Worm (Caenorhabditis elegans): ENCODE data around the gene F18G5.6.

The F18G5.6 gene

DNA sequence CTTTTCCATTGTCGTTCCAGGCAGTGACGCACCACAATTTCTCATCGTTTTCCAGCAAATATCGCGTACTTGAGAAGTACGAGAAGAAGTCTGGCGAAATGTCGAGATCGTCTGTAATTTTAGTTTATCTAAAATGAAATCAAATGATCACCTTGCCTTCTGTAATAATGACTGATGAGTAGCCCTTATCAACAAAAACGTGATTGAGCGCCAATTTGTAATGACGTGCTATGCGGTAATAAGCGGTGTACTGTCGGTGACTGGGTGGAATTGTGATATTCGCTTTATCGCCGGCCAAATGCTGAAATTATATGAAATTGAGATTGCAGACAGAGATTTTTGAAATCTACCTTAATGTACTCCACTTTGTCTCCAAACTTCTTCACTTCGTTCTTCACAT lies 31.3 kb upstream of the F18G5.6 start:
- no peak for TF ChIP-seq aly-1 (tag; optimal IDR thresholded peaks at IDR 0.05)
- no peak for TF ChIP-seq F13C5.2 (tag; optimal IDR thresholded peaks at IDR 0.05)
- no peak for TF ChIP-seq ceh-36 (tag; optimal IDR thresholded peaks at IDR 0.05)
- TF ChIP-seq tra-4 (tag; optimal IDR thresholded peaks at IDR 0.05): no peak
- TF ChIP-seq ama-1 (optimal IDR thresholded peaks at IDR 0.05): no peak
- TF ChIP-seq hmg-4 (GFP tag; optimal IDR thresholded peaks at IDR 0.05): no peak
- TF ChIP-seq hnd-1 (tag; optimal IDR thresholded peaks at IDR 0.05): no peak
- no peak for TF ChIP-seq flt-1 (GFP tag; IDR thresholded peaks at IDR 0.05)
- no peak for TF ChIP-seq ets-7 (tag; optimal IDR thresholded peaks at IDR 0.05)
- TF ChIP-seq tbx-11 (GFP tag; IDR thresholded peaks at IDR 0.05): no peak

DNA sequence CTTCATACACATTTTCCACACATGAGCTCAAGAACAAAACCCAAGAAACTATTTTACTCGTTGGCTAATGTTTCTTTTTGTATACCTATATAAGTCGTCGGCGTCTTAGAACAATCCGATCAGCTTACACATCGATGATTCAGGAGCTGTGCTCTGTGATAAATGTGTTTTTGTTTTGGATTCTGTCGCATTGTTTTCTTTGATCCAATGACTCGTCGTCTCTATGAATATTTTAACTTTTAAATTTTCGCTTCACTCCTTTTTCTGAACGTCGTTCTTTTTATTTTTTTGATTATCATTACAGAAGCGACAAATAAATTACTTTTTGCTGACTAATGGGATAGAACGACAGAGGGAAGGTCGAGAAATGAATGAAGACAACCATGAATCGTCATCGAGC lies 27.2 kb upstream of the F18G5.6 start, which contains the start of gene B0416.3:
Gene B0416.3, plus strand, starts transcription at position 301 of the 400 bp plus-strand sequence.
- TF ChIP-seq tbx-37 (GFP tag; conservative IDR thresholded peaks at IDR 0.05) (no peak), ceh-36 (tag; optimal IDR thresholded peaks at IDR 0.05) (no peak), F13C5.2 (tag; optimal IDR thresholded peaks at IDR 0.05) (no peak), tbx-11 (GFP tag; IDR thresholded peaks at IDR 0.05) (no peak), scrt-1 (GFP tag; IDR thresholded peaks at IDR 0.05) (no peak), hmbx-1 (tag; optimal IDR thresholded peaks at IDR 0.05) (no peak), sea-1 (GFP tag; conservative IDR thresholded peaks at IDR 0.05) (no peak), aly-1 (tag; optimal IDR thresholded peaks at IDR 0.05) (no peak), tra-4 (tag; optimal IDR thresholded peaks at IDR 0.05) (no peak), pes-1 (GFP tag; IDR thresholded peaks at IDR 0.05) (no peak), hnd-1 (tag; optimal IDR thresholded peaks at IDR 0.05) (no peak), ets-7 (tag; optimal IDR thresholded peaks at IDR 0.05) (no peak), hmg-4 (GFP tag; optimal IDR thresholded peaks at IDR 0.05) (no peak), flt-1 (GFP tag; IDR thresholded peaks at IDR 0.05) (no peak), ceh-13 (GFP tag; optimal IDR thresholded peaks at IDR 0.05) (no peak), ama-1 (optimal IDR thresholded peaks at IDR 0.05) (no peak), B0310.2 (tag; optimal IDR thresholded peaks at IDR 0.05) (no peak)

DNA sequence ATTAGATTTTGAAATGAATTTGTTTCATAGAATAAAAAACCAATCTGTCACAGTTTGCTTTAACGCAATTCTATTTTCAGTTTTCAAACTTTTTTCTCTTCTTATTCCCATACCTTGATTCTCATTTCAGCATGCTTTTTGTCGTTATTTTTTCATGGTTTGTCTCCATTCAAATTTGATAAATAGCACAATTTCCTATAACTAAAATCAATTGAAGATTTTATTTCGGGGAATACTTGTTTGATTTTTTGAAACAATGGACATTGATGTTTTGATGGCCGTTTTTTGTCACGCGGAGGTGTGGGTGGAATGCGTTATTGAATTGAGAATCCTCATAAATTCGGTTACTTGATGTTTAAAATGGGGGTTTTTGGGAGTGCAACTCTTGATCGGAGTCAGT lies 18.9 kb upstream of the F18G5.6 start, which contains the start of gene B0416.11:
Gene B0416.11, minus strand, starts transcription at position 101 of the 400 bp plus-strand sequence.
- TF ChIP-seq pes-1 (GFP tag; IDR thresholded peaks at IDR 0.05): no peak
- TF ChIP-seq ets-7 (tag; optimal IDR thresholded peaks at IDR 0.05): no peak

DNA sequence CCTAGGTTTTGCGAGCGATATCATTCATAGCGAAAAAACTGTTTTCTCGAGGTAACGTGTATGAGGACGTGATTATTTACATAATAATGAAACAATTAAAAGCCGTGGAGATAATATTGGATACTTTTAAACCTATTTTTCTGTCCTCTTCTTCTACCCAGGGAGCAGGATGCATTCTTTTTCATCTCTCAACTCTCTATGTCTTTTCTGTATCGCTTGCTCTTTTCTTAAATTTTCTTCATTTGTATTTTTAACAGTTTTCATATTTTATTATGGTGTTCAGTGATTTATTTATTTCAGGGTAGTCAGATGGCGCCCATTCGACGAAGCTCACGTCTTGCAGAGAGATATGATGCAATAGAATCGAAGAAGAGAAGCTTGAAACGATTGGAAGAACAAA lies 14.5 kb upstream of the F18G5.6 start, which contains the start of gene B0416.4:
Gene B0416.4, plus strand, starts transcription at position 301 of the 400 bp plus-strand sequence.
- TF ChIP-seq hmg-4 (GFP tag; optimal IDR thresholded peaks at IDR 0.05) (no peak), tbx-11 (GFP tag; IDR thresholded peaks at IDR 0.05) (no peak)

ce11 chrX:9274574-9274973 lies 10.4 kb upstream of the F18G5.6 start, which contains the start of gene B0416.10:
B0416.10 (minus strand) TSS chrX:9274674.
- TF ChIP-seq hmbx-1 (tag; optimal IDR thresholded peaks at IDR 0.05) (no peak), hmg-4 (GFP tag; optimal IDR thresholded peaks at IDR 0.05) (no peak), ceh-13 (GFP tag; optimal IDR thresholded peaks at IDR 0.05) (no peak), flt-1 (GFP tag; IDR thresholded peaks at IDR 0.05) (no peak), aly-1 (tag; optimal IDR thresholded peaks at IDR 0.05) (no peak), ets-7 (tag; optimal IDR thresholded peaks at IDR 0.05) (no peak), hnd-1 (tag; optimal IDR thresholded peaks at IDR 0.05) (no peak), ama-1 (optimal IDR thresholded peaks at IDR 0.05) (no peak)

ce11 chrX:9271886-9272285 lies 7.8 kb upstream of the F18G5.6 start:
- TF ChIP-seq hnd-1 (tag; optimal IDR thresholded peaks at IDR 0.05): no peak
- no peak for TF ChIP-seq ceh-13 (GFP tag; optimal IDR thresholded peaks at IDR 0.05)
- TF ChIP-seq hmg-4 (GFP tag; optimal IDR thresholded peaks at IDR 0.05): peak; percentile 16

ce11 chrX:9270753-9271152 lies 6.6 kb upstream of the F18G5.6 start, which contains the start of gene B0416.5:
B0416.5 (minus strand) TSS chrX:9270853.
- TF ChIP-seq hmbx-1 (tag; optimal IDR thresholded peaks at IDR 0.05) (no peak), tbx-37 (GFP tag; conservative IDR thresholded peaks at IDR 0.05) (no peak), tra-4 (tag; optimal IDR thresholded peaks at IDR 0.05) (no peak), ceh-13 (GFP tag; optimal IDR thresholded peaks at IDR 0.05) (no peak), ama-1 (optimal IDR thresholded peaks at IDR 0.05) (no peak), pes-1 (GFP tag; IDR thresholded peaks at IDR 0.05) (no peak), aly-1 (tag; optimal IDR thresholded peaks at IDR 0.05) (no peak), ets-7 (tag; optimal IDR thresholded peaks at IDR 0.05) (no peak), B0310.2 (tag; optimal IDR thresholded peaks at IDR 0.05) (no peak), scrt-1 (GFP tag; IDR thresholded peaks at IDR 0.05) (no peak), flt-1 (GFP tag; IDR thresholded peaks at IDR 0.05) (no peak), sea-1 (GFP tag; conservative IDR thresholded peaks at IDR 0.05) (no peak), hnd-1 (tag; optimal IDR thresholded peaks at IDR 0.05) (no peak)

DNA sequence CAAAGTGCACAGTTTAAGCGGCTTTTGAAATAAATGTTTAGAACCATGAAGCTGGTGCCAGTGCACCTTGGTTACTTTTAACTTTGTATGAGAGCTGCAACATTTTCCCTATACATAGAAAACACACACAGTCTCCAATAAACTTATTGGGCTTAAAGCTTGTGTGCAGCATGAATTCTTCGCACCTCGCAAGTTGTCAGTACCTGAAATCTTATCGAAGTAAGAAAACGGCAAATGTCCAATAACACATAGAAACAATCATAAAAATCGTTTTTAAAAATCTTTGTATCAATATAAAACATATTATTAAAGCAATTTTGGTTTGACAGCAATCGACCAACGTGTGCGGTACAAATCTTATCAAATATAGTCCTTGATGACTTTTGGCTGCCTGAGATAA lies 4.2 kb upstream of the F18G5.6 start:
- TF ChIP-seq ama-1 (optimal IDR thresholded peaks at IDR 0.05) (peak; percentile 29), pes-1 (GFP tag; IDR thresholded peaks at IDR 0.05) (no peak), tra-4 (tag; optimal IDR thresholded peaks at IDR 0.05) (no peak)

DNA sequence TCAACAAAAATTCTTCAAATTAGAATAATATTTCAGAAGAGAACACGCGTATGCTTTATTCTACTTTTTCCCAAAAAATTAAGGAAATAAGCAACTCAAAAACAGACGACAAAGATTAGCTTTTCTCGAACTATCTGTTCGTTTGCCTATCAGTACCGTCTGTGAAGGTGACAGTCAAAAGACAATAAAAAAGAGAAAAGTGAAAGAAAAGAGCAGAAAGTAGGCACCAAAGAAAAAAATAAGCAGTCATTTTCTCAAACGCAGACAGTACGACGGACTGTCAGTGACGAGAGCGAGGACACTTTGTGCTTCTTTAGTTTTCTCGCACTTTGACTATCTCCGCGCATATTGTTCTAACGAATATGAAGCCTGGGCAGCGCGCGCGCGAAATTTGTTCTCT lies 2.4 kb upstream of the F18G5.6 start:
- TF ChIP-seq ets-7 (tag; optimal IDR thresholded peaks at IDR 0.05): no peak
- no peak for TF ChIP-seq hnd-1 (tag; optimal IDR thresholded peaks at IDR 0.05)
- TF ChIP-seq ama-1 (optimal IDR thresholded peaks at IDR 0.05): no peak
- TF ChIP-seq F13C5.2 (tag; optimal IDR thresholded peaks at IDR 0.05): no peak
- no peak for TF ChIP-seq B0310.2 (tag; optimal IDR thresholded peaks at IDR 0.05)
- TF ChIP-seq ceh-36 (tag; optimal IDR thresholded peaks at IDR 0.05): no peak
- TF ChIP-seq aly-1 (tag; optimal IDR thresholded peaks at IDR 0.05): no peak
- TF ChIP-seq hmg-4 (GFP tag; optimal IDR thresholded peaks at IDR 0.05): no peak
- TF ChIP-seq ceh-13 (GFP tag; optimal IDR thresholded peaks at IDR 0.05): no peak

Measured in whole organism, early embryonic.